Worm (Caenorhabditis elegans) whole organism, L4 larva: ENCODE measurements around the gene oac-23.
"Not testable (repeated sequence)": the region's sequence is repeated elsewhere in the genome, so short reads cannot be mapped to it uniquely, and the experiment has no call there.

Source experiments
- D1046.2 ChIP-seq: fragments of 200-800 bp; sonication (Bioruptor generic); IDR thresholded peaks from 2 replicates; pipeline ENCODE4 v1.3.6; 2022; ENCODE audit warnings: missing genetic modification characterization, missing compliant biosample characterization
- F10B5.3 ChIP-seq: sonication (generic microtip); optimal IDR thresholded peaks from 2 replicates; lab custom pipeline; 2016; ENCODE audit warnings: mild to moderate bottlenecking, missing genetic modification characterization, missing compliant biosample characterization
- F37D6.2 ChIP-seq: sonication (generic microtip); optimal IDR thresholded peaks from 2 replicates; lab custom pipeline; 2016; ENCODE audit warnings: mild to moderate bottlenecking, missing genetic modification characterization, missing compliant biosample characterization
- ceh-20 ChIP-seq: fragments of 200-800 bp; sonication (Bioruptor generic); IDR thresholded peaks from 2 replicates; pipeline ENCODE4 v1.3.6; 2022; ENCODE audit warnings: missing genetic modification reagents, missing genetic modification characterization, missing compliant biosample characterization
- ceh-32 ChIP-seq: sonication (generic microtip); optimal IDR thresholded peaks from 2 replicates; lab custom pipeline; 2016; ENCODE audit warnings: mild to moderate bottlenecking, missing genetic modification characterization, missing compliant biosample characterization; ENCODE audit not compliant: poor library complexity
- ceh-62 ChIP-seq: sonication (generic microtip); optimal IDR thresholded peaks from 2 replicates; lab custom pipeline; 2017; ENCODE audit warnings: missing biosample characterization, missing genetic modification characterization
- ceh-82 ChIP-seq: sonication (generic microtip); optimal IDR thresholded peaks from 2 replicates; lab custom pipeline; 2017; ENCODE audit warnings: missing biosample characterization, missing genetic modification characterization
- daf-8 ChIP-seq: fragments of 200-800 bp; sonication (Bioruptor generic); IDR thresholded peaks from 2 replicates; pipeline ENCODE4 v1.3.6; 2022; ENCODE audit warnings: missing genetic modification characterization, missing compliant biosample characterization
- fkh-10 ChIP-seq: fragments of 150-350 bp; optimal IDR thresholded peaks from 2 replicates; lab custom pipeline; 2014; ENCODE audit warnings: missing biosample characterization, missing genetic modification reagents, missing genetic modification characterization
- gei-8 ChIP-seq: fragments of 200-800 bp; sonication (Bioruptor generic); optimal IDR thresholded peaks from 2 replicates; lab custom pipeline; 2018; ENCODE audit warnings: mild to moderate bottlenecking, missing genetic modification characterization, missing compliant biosample characterization
- hif-1 ChIP-seq, 2 experiments: sonication (generic microtip); optimal IDR thresholded peaks; 2 replicates each; lab custom pipeline; 2016 to 2017; ENCODE audit warnings: missing compliant biosample characterization in 2 of 2, missing genetic modification characterization in 2 of 2, missing genetic modification reagents in 2 of 2, missing genotype in 2 of 2, mild to moderate bottlenecking in 1 of 2
- lin-1 ChIP-seq: fragments of 200-800 bp; sonication (Bioruptor generic); IDR thresholded peaks from 2 replicates; pipeline ENCODE4 v1.3.6; 2022; ENCODE audit warnings: missing genetic modification reagents, missing genetic modification characterization, missing compliant biosample characterization
- lin-29 ChIP-seq: fragments of 200-800 bp; sonication (Bioruptor generic); IDR thresholded peaks from 2 replicates; pipeline ENCODE4 v1.3.6; 2022; ENCODE audit warnings: missing genetic modification reagents, missing genetic modification characterization, missing compliant biosample characterization
- lsy-2 ChIP-seq, 2 experiments: fragments of 150-350 bp in 1 of 2; sonication (generic microtip) in 1 of 2; optimal IDR thresholded peaks; 2 replicates each; lab custom pipeline; 2014 to 2017; ENCODE audit warnings: missing biosample characterization in 2 of 2, missing genetic modification characterization in 2 of 2
- mdl-1 ChIP-seq, 2 experiments: fragments of 150-350 bp in 1 of 2; sonication (generic microtip) in 1 of 2; optimal IDR thresholded peaks; 2 replicates each; lab custom pipeline; 2014 to 2017; ENCODE audit warnings: missing biosample characterization in 2 of 2, missing genetic modification characterization in 2 of 2
- nhr-102 ChIP-seq: sonication (generic microtip); optimal IDR thresholded peaks from 2 replicates; lab custom pipeline; 2016; ENCODE audit warnings: mild to moderate bottlenecking, missing genetic modification characterization, moderate library complexity, missing compliant biosample characterization
- nhr-42 ChIP-seq: fragments of 200-800 bp; sonication (Bioruptor generic); IDR thresholded peaks from 2 replicates; pipeline ENCODE4 v1.3.6; 2022; ENCODE audit warnings: missing genetic modification characterization, missing compliant biosample characterization
- nhr-48 ChIP-seq: sonication (generic microtip); optimal IDR thresholded peaks from 2 replicates; lab custom pipeline; 2016; ENCODE audit warnings: mild to moderate bottlenecking, missing genetic modification characterization, missing compliant biosample characterization
- pha-4 ChIP-seq, 2 experiments: fragments of 150-350 bp in 1 of 2; fragments of 200-800 bp in 1 of 2; sonication (Bioruptor generic) in 1 of 2; IDR thresholded peaks in 1 of 2; optimal IDR thresholded peaks in 1 of 2; 2 replicates each; pipeline versions ENCODE4 v1.3.6 to Lab custom; 2014 to 2022; ENCODE audit warnings: missing genetic modification characterization in 2 of 2, missing genetic modification reagents in 2 of 2, missing biosample characterization in 1 of 2, missing compliant biosample characterization in 1 of 2
- pqm-1 ChIP-seq: sonication (generic microtip); optimal IDR thresholded peaks from 2 replicates; lab custom pipeline; 2017; ENCODE audit warnings: missing biosample characterization, missing genetic modification characterization
- rbr-2 ChIP-seq: sonication (generic microtip); optimal IDR thresholded peaks from 2 replicates; lab custom pipeline; 2016; ENCODE audit warnings: missing genotype, missing genetic modification characterization, missing compliant biosample characterization
- sdz-12 ChIP-seq: fragments of 200-800 bp; sonication (Bioruptor generic); optimal IDR thresholded peaks from 2 replicates; lab custom pipeline; 2018; ENCODE audit warnings: mild to moderate bottlenecking, missing genetic modification characterization, missing compliant biosample characterization
- snpc-4 ChIP-seq: fragments of 150-350 bp; optimal IDR thresholded peaks from 2 replicates; lab custom pipeline; 2014; ENCODE audit warnings: missing biosample characterization, missing genetic modification characterization
- tag-97 ChIP-seq: fragments of 200-800 bp; sonication (Bioruptor generic); IDR thresholded peaks from 2 replicates; pipeline ENCODE4 v1.3.6; 2022; ENCODE audit warnings: missing genetic modification characterization, missing compliant biosample characterization
- unc-62 ChIP-seq, 3 experiments: fragments of 150-350 bp in 1 of 3; sonication (generic microtip); optimal IDR thresholded peaks in 2 of 3; peaks in 1 of 3; 1 replicate in 1 of 3; 2 replicates in 2 of 3; lab custom pipeline; 2014 to 2017; ENCODE audit warnings: missing biosample characterization in 3 of 3, missing genetic modification characterization in 3 of 3, missing genetic modification reagents in 3 of 3, missing genotype in 1 of 3
- zfp-3 ChIP-seq: fragments of 200-800 bp; sonication (Bioruptor generic); conservative IDR thresholded peaks from 2 replicates; pipeline ENCODE4 v1.3.6; 2022; ENCODE audit warnings: missing genetic modification reagents, missing genetic modification characterization, missing compliant biosample characterization
- zip-2 ChIP-seq: fragments of 150-350 bp; optimal IDR thresholded peaks from 2 replicates; lab custom pipeline; 2014; ENCODE audit warnings: missing biosample characterization, missing genetic modification characterization
- ztf-11 ChIP-seq: fragments of 150-350 bp; optimal IDR thresholded peaks from 2 replicates; lab custom pipeline; 2014; ENCODE audit warnings: missing biosample characterization, missing genetic modification characterization

Gene oac-23

ce11 chrIV:3909114-3909513 is 27.9 kb downstream of the oac-23 start, which contains the start of gene F56D6.13:
TSS of gene F56D6.13 (plus strand) at chrIV:3909414.
- no peak for TF ChIP-seq nhr-42 (GFP tag; lab: Robert Waterston, UW)
- no peak for TF ChIP-seq lsy-2 (tag; optimal IDR thresholded peaks at IDR 0.05; lab: Kevin White, UChicago)
- TF ChIP-seq gei-8, result no peak
- TF ChIP-seq, all 104 proteins: peak for 0

DNA sequence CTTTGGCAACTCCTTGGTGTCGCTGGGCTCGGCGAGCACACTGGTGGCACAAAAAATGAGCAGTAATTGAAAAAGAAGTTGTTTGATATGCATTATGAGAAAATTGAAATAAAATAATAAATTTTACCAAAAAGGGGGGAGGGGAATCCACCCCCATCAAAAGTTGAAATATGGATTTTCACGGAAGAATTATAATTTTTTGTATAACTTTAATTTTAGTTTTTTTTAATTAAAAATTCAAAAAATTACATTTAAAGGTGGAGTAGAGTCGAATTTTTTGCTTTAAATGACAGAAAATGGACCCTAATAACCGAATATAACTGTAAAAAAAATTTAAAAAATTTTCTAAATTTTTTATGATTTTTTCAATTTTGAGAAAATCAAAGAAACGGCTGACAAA is 30.6 kb downstream of the oac-23 start, which contains the start of gene F56D6.18:
Gene F56D6.18, minus strand, starts transcription at position 101 of the 400 bp plus-strand sequence.
- not testable (repeated sequence) for TF ChIP-seq F37D6.2 (tag; lab: Kevin White, UChicago); tag-97; hif-1 (tag; optimal IDR thresholded peaks at IDR 0.05; lab: Kevin White, UChicago)

ce11 chrIV:3912598-3912997 is 31.4 kb downstream of the oac-23 start, which contains the start of gene F56D6.20:
TSS of gene F56D6.20 (plus strand) at chrIV:3912898.
- no peak for TF ChIP-seq zip-2 (tag; lab: Kevin White, UChicago)

DNA sequence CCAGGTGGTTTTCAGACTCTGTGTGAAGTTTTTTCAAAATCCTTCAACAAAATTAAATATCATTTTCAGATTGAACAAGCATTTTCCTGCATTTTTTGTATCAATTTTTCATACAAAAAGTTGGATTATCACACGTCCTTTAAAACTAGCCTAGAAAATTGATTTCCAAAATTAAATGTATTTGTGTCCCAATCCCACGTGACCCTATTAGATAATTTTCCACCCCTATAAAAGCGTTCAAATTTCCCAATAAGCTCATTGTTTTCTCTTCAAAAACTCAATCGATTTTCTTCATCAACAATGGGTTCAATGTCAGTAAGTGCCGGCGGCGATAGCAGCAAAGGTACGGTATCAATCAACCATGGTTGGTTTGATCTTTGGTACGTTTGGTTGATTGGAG is 33.2 kb downstream of the oac-23 start, which contains the start of gene F56D6.19:
Gene F56D6.19, plus strand, starts transcription at position 301 of the 400 bp plus-strand sequence.
- TF ChIP-seq ztf-11 (tag; lab: Kevin White, UChicago), result no peak
- no peak for TF ChIP-seq ceh-20 (GFP tag; lab: Robert Waterston, UW)
- TF ChIP-seq unc-62 (GFP tag; optimal IDR thresholded peaks at IDR 0.05 in 1 of 2; lab: Kevin White, UChicago), result no peak
- no peak for TF ChIP-seq unc-62 (tag; optimal IDR thresholded peaks at IDR 0.05; lab: Kevin White, UChicago)
- no peak for TF ChIP-seq lin-1
- TF ChIP-seq mdl-1 (tag; optimal IDR thresholded peaks at IDR 0.05; lab: Kevin White, UChicago), result no peak
- no peak for TF ChIP-seq rbr-2 (tag; lab: Kevin White, UChicago)
- no peak for TF ChIP-seq pha-4 (GFP tag; IDR thresholded peaks at IDR 0.05; lab: Robert Waterston, UW)
- TF ChIP-seq pha-4 (tag; optimal IDR thresholded peaks at IDR 0.05; lab: Kevin White, UChicago), result no peak
- TF ChIP-seq zfp-3 (GFP tag; lab: Robert Waterston, UW), result no peak
- TF ChIP-seq pqm-1 (tag; lab: Kevin White, UChicago), result no peak
- no peak for TF ChIP-seq snpc-4 (tag; lab: Kevin White, UChicago)
- no peak for TF ChIP-seq ceh-82 (tag; lab: Kevin White, UChicago)
- TF ChIP-seq zip-2 (tag; lab: Kevin White, UChicago), result no peak
- no peak for TF ChIP-seq fkh-10 (GFP tag; lab: Kevin White, UChicago)
- TF ChIP-seq ceh-62 (tag; lab: Kevin White, UChicago), result no peak
- TF ChIP-seq tag-97, result no peak
- TF ChIP-seq nhr-102, result no peak
- no peak for TF ChIP-seq daf-8 (GFP tag; lab: Robert Waterston, UW)

DNA sequence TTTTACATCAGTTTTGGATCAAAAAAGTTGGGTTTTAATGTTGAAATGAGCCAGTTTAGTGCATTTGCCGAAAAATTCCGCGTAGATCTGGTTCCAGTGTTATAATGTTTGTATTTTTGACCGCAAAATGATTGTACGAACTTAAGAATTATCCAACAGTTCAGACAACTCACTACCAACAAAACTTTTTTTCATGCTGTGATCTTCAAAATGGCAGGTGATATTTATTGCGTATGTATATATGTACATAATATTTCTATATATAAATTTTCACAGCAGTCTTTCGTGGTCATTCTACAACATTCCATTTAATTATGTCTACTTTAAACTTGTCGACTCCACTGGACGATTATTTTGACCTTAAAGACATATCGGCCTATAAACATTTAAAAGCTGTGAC is 34.1 kb downstream of the oac-23 start, which contains the start of gene srz-20:
Gene srz-20, plus strand, starts transcription at position 301 of the 400 bp plus-strand sequence.
- TF ChIP-seq daf-8 (GFP tag; lab: Robert Waterston, UW), result no peak
- no peak for TF ChIP-seq F10B5.3 (tag; lab: Kevin White, UChicago)
- TF ChIP-seq nhr-48 (tag; lab: Kevin White, UChicago), result no peak
- TF ChIP-seq lin-29 (GFP tag; lab: Robert Waterston, UW), result no peak
- no peak for TF ChIP-seq ceh-32
- TF ChIP-seq D1046.2 (GFP tag; lab: Robert Waterston, UW), result no peak
- TF ChIP-seq, all 104 proteins: peak for 0

- TF ChIP-seq sdz-12 (GFP tag; lab: Kevin White, UChicago), result no peak
- TF ChIP-seq unc-62 (GFP tag; optimal IDR thresholded peaks at IDR 0.05 in 1 of 2; lab: Kevin White, UChicago), result peak in 1 of 2 experiments; percentile 73
- no peak for TF ChIP-seq unc-62 (tag; optimal IDR thresholded peaks at IDR 0.05; lab: Kevin White, UChicago)
Observed at ce11 chrIV:3917405-3917804, 36.2 kb downstream of the oac-23 start, which contains the start of gene F56D6.14. TSS of gene F56D6.14 (plus strand) at chrIV:3917705.
